Worm (Caenorhabditis elegans): ENCODE measurements around the gene enri-2.

Gene enri-2

DNA sequence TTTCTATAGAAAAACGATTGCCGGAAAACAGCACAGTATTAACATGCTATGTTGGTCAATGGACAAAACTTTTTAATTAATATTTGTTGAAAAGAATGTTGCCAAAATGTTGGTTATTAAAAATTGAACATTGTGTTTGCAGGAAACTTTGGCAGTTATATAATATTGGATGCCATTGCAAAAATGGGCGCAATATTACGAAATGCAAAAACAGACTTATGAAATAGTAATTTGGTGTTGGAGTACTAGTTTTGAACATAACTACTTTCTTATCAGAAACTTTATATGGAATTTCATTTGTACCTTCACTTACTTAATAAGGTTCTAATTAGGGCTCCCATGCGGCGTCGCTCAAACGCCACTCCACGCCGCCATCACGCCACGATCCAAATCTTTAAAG lies 35.3 kb upstream of the enri-2 start:
- TF ChIP-seq ztf-1 (GFP tag; conservative IDR thresholded peaks at IDR 0.05) (no peak), nhr-129 (tag; optimal IDR thresholded peaks at IDR 0.05) (peak; percentile 75)

DNA sequence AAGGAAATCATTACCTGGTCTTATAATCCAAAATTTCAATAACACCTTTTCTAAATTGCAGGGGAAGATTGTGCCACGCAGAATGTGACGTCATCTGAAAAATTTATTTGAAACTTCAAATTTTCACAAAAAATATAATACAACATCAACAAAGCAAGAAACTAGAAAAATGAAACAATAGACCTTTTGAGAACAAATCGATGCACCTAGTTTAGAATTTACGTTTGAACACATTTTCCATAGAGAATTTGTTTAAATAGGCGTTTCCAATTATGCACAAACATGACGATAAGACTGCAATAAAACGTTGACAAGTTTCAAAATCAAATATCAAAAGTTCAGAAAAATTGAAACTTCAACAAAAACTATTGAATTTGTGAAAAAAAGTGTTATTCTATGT lies 32.8 kb upstream of the enri-2 start, which contains the start of gene fbxa-141:
Gene fbxa-141 (minus strand): TSS at position 101 of the 400 bp plus-strand sequence.
- TF ChIP-seq nhr-237 (tag; optimal IDR thresholded peaks at IDR 0.05) = no peak
- no peak for TF ChIP-seq alr-1 (tag; optimal IDR thresholded peaks at IDR 0.05)
- TF ChIP-seq unc-62 (GFP tag; optimal IDR thresholded peaks at IDR 0.05) = no peak
- no peak for TF ChIP-seq ceh-16 (tag; optimal IDR thresholded peaks at IDR 0.05)
- TF ChIP-seq gmeb-1 (tag; optimal IDR thresholded peaks at IDR 0.05) = no peak
- TF ChIP-seq egl-27 (tag; optimal IDR thresholded peaks at IDR 0.05) = no peak
- no peak for TF ChIP-seq mdl-1 (tag; optimal IDR thresholded peaks at IDR 0.05)
- TF ChIP-seq unc-39 (tag; optimal IDR thresholded peaks at IDR 0.05) = no peak
- TF ChIP-seq dmd-4 (tag; optimal IDR thresholded peaks at IDR 0.05) = no peak
- TF ChIP-seq C34F6.9 (tag; optimal IDR thresholded peaks at IDR 0.05) = no peak
- TF ChIP-seq F13H6.1 (tag; optimal IDR thresholded peaks at IDR 0.05) = no peak
- TF ChIP-seq fos-1 (tag; optimal IDR thresholded peaks at IDR 0.05) = no peak

DNA sequence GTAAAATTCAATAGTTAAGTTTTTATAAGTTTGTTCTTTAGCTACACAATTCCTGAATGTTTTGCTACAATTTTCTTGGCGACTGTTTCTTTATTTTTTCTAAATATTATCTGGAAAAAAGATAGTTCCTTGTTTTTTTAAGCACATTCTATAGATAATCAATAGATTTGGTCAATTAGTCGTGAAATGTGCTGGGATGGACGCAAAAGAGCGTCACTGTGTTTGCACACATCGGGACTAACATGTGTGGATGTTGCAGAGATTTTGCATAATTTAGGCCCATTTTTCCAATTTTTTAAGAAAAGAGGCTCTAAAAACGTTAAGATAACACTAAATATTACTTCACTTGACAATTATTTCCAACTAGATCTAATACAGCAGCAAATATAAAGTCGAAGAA lies 32.2 kb upstream of the enri-2 start:
- TF ChIP-seq egl-27 (tag; optimal IDR thresholded peaks at IDR 0.05) = no peak
- TF ChIP-seq ztf-4 (tag; optimal IDR thresholded peaks at IDR 0.05) = no peak
- TF ChIP-seq lin-11 (tag; optimal IDR thresholded peaks at IDR 0.05) = no peak
- TF ChIP-seq nhr-6 (tag; optimal IDR thresholded peaks at IDR 0.05) = no peak
- peak; percentile 34 for TF ChIP-seq nhr-129 (tag; optimal IDR thresholded peaks at IDR 0.05)
- TF ChIP-seq nhr-77 (tag; optimal IDR thresholded peaks at IDR 0.05) = no peak
- TF ChIP-seq lin-39 (tag; optimal IDR thresholded peaks at IDR 0.05) = no peak
- TF ChIP-seq unc-62 (GFP tag; optimal IDR thresholded peaks at IDR 0.05) = no peak
- TF ChIP-seq skn-1 (tag; optimal IDR thresholded peaks at IDR 0.05) = no peak
- no peak for TF ChIP-seq ztf-1 (GFP tag; conservative IDR thresholded peaks at IDR 0.05)
- peak; percentile 76 for TF ChIP-seq C34F6.9 (tag; optimal IDR thresholded peaks at IDR 0.05)
- TF ChIP-seq nhr-23 (tag; optimal IDR thresholded peaks at IDR 0.05) = no peak
- TF ChIP-seq ZK546.5 (tag; optimal IDR thresholded peaks at IDR 0.05) = no peak
- no peak for TF ChIP-seq ceh-82 (tag; optimal IDR thresholded peaks at IDR 0.05)
- TF ChIP-seq dmd-4 (tag; optimal IDR thresholded peaks at IDR 0.05) = no peak
- peak; percentile 62 for TF ChIP-seq unc-55 (GFP tag; optimal IDR thresholded peaks at IDR 0.05)
- no peak for TF ChIP-seq peb-1 (tag; optimal IDR thresholded peaks at IDR 0.05)
- TF ChIP-seq blmp-1 (tag; optimal IDR thresholded peaks at IDR 0.05; ENCODE audit: insufficient read depth) = no peak
- no peak for TF ChIP-seq mbf-1 (tag; optimal IDR thresholded peaks at IDR 0.05)
- TF ChIP-seq unc-39 (tag; optimal IDR thresholded peaks at IDR 0.05) = no peak
- peak; percentile 5 for TF ChIP-seq sma-9 (GFP tag; optimal IDR thresholded peaks at IDR 0.05)
- TF ChIP-seq sma-9 (tag; optimal IDR thresholded peaks at IDR 0.05) = no peak
- no peak for TF ChIP-seq lin-13 (GFP tag; optimal IDR thresholded peaks at IDR 0.05)
- TF ChIP-seq nhr-237 (tag; optimal IDR thresholded peaks at IDR 0.05) = no peak
- no peak for TF ChIP-seq elt-3 (tag; optimal IDR thresholded peaks at IDR 0.05)
- no peak for TF ChIP-seq Y55F3AM.14 (GFP tag; optimal IDR thresholded peaks at IDR 0.05)
- TF ChIP-seq fos-1 (tag; optimal IDR thresholded peaks at IDR 0.05) = no peak
- peak in 1 of 2 experiments; percentile 9 for TF ChIP-seq lsy-2 (tag; optimal IDR thresholded peaks at IDR 0.05)
- no peak for TF ChIP-seq nhr-21 (tag; optimal IDR thresholded peaks at IDR 0.05)
- TF ChIP-seq F13H6.1 (tag; optimal IDR thresholded peaks at IDR 0.05) = peak; percentile 10
- TF ChIP-seq sem-4 (tag; optimal IDR thresholded peaks at IDR 0.05) = no peak
- no peak for TF ChIP-seq ceh-16 (tag; optimal IDR thresholded peaks at IDR 0.05)
- no peak for TF ChIP-seq R02D3.7 (tag; optimal IDR thresholded peaks at IDR 0.05)
- peak; percentile 16 for TF ChIP-seq crh-2 (tag; optimal IDR thresholded peaks at IDR 0.05)
- TF ChIP-seq gmeb-1 (tag; optimal IDR thresholded peaks at IDR 0.05) = no peak
- no peak for TF ChIP-seq zag-1 (tag; optimal IDR thresholded peaks at IDR 0.05)
- no peak for TF ChIP-seq nhr-12 (tag; optimal IDR thresholded peaks at IDR 0.05)
- no peak for TF ChIP-seq ama-1 (optimal IDR thresholded peaks at IDR 0.05)
- no peak for TF ChIP-seq nhr-11 (tag; optimal IDR thresholded peaks at IDR 0.05)
- no peak for TF ChIP-seq alr-1 (tag; optimal IDR thresholded peaks at IDR 0.05)
- TF ChIP-seq mdl-1 (tag; optimal IDR thresholded peaks at IDR 0.05) = no peak
- peak; percentile 48 for TF ChIP-seq mab-5 (tag; optimal IDR thresholded peaks at IDR 0.05)
- no peak for TF ChIP-seq nhr-25 (tag; optimal IDR thresholded peaks at IDR 0.05)
- no peak for TF ChIP-seq elt-1 (tag; optimal IDR thresholded peaks at IDR 0.05)
- no peak for TF ChIP-seq nhr-10 (tag; optimal IDR thresholded peaks at IDR 0.05)
- TF ChIP-seq aly-2 (tag; optimal IDR thresholded peaks at IDR 0.05) = no peak
- no peak for TF ChIP-seq ztf-11 (tag; optimal IDR thresholded peaks at IDR 0.05)
- TF ChIP-seq sma-3 (GFP tag; optimal IDR thresholded peaks at IDR 0.05) = no peak
- TF ChIP-seq snpc-4 (tag; optimal IDR thresholded peaks at IDR 0.05) = no peak
